Worm (Caenorhabditis elegans): ENCODE results near the gene ZC239.5.
"Not testable (repeated sequence)": the region's sequence is repeated elsewhere in the genome, so short reads cannot be mapped to it uniquely, and the experiment has no call there.

- not testable (repeated sequence) for TF ChIP-seq ztf-4 (tag; optimal IDR thresholded peaks at IDR 0.05); lin-39 (tag; optimal IDR thresholded peaks at IDR 0.05); lin-13 (GFP tag; optimal IDR thresholded peaks at IDR 0.05); aly-2 (tag; optimal IDR thresholded peaks at IDR 0.05); snpc-4 (tag; optimal IDR thresholded peaks at IDR 0.05); ceh-82 (tag; optimal IDR thresholded peaks at IDR 0.05)
These were observed 27.1 kb upstream of the ZC239.5 start, which contains the start of the genes Y27F2A.6 and Y27F2A.8 for ce11 chrII:3183300-3183840.

Measured in whole organism, L2 larva.